Fruit fly (Drosophila melanogaster): Measurements from ENCODE around the gene CG15546.
A peak's percentile ranks its signal among the peaks of the same experiment; 100 is the strongest.

Gene CG15546

DNA sequence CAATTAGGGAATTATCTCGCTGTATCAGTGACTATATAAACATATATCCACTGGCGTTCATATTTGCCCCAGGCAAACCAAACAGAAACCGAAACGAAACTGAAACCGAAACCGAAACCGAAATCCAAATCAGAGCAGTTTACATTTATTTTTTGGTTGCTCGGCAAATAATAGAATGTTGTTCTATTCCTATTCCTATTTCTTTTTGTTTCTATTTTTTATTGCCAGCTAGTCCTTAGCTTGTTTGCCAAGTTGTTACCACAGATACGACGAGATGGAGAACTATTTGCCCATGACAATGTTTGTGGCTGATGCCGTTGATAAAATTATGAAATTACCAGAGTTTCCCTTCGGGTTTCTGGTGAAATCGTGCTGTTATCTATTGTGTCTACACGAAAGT lies 42.9 kb upstream of the CG15546 start:
- TF ChIP-seq sqz (GFP tag; optimal IDR thresholded peaks at IDR 0.05) (peak; percentile 31), Pdp1 (GFP tag; optimal IDR thresholded peaks at IDR 0.05) (peak in 1 of 2 experiments; percentile 6), scrt (GFP tag; optimal IDR thresholded peaks at IDR 0.05) (no peak), CG17802 (tag; optimal IDR thresholded peaks at IDR 0.05) (no peak), B-H1 (GFP tag; IDR thresholded peaks at IDR 0.05) (no peak), otp (GFP tag; IDR thresholded peaks at IDR 0.05) (no peak), CG12769 (tag; optimal IDR thresholded peaks at IDR 0.05) (no peak), CG11085 (GFP tag; IDR thresholded peaks at IDR 0.05) (no peak), CG11723 (GFP tag; optimal IDR thresholded peaks at IDR 0.05) (peak; percentile 3), CG4617 (GFP tag; optimal IDR thresholded peaks at IDR 0.05; ENCODE audit: borderline replicate concordance) (no peak), Taf1 (GFP tag; IDR thresholded peaks at IDR 0.05) (no peak), Dip3 (GFP tag; optimal IDR thresholded peaks at IDR 0.05) (no peak), CG15011 (GFP tag; optimal IDR thresholded peaks at IDR 0.05) (peak; percentile 3), CG3281 (GFP tag; optimal IDR thresholded peaks at IDR 0.05) (no peak), stwl (tag; optimal IDR thresholded peaks at IDR 0.05) (no peak), Lim3 (GFP tag; IDR thresholded peaks at IDR 0.05) (no peak), tx (GFP tag; optimal IDR thresholded peaks at IDR 0.05) (no peak), CG17361 (GFP tag; IDR thresholded peaks at IDR 0.05) (0 out of 3 replicates have a peak, but pooled peaks have one; percentile 9), CG17912 (GFP tag; optimal IDR thresholded peaks at IDR 0.05) (no peak), CG14710 (tag; optimal IDR thresholded peaks at IDR 0.05) (peak; percentile 42), CG17829 (tag; optimal IDR thresholded peaks at IDR 0.05) (no peak), CG8359 (GFP tag; optimal IDR thresholded peaks at IDR 0.05; ENCODE audit: borderline replicate concordance) (peak; percentile 50), nerfin-1 (tag; optimal IDR thresholded peaks at IDR 0.05) (peak; percentile 25), run (tag; optimal IDR thresholded peaks at IDR 0.05) (peak; percentile 30), gem (tag; optimal IDR thresholded peaks at IDR 0.05) (peak; percentile 30), dpn (GFP tag; optimal IDR thresholded peaks at IDR 0.05) (no peak), CG15601 (tag; optimal IDR thresholded peaks at IDR 0.05) (peak; percentile 56), CG1603 (tag; optimal IDR thresholded peaks at IDR 0.05) (peak; percentile 38), CG6854 (GFP tag; optimal IDR thresholded peaks at IDR 0.05) (no peak), CG12236 (GFP tag; optimal IDR thresholded peaks at IDR 0.05) (peak; percentile 41), CG13424 (tag; optimal IDR thresholded peaks at IDR 0.05) (peak; percentile 44), al (GFP tag; IDR thresholded peaks at IDR 0.05) (no peak), CoRest (tag; optimal IDR thresholded peaks at IDR 0.05) (peak; percentile 21), slp2 (GFP tag; optimal IDR thresholded peaks at IDR 0.05) (no peak), Xbp1 (GFP tag; optimal IDR thresholded peaks at IDR 0.05) (no peak), CG12219 (GFP tag; optimal IDR thresholded peaks at IDR 0.05) (peak; percentile 6), CG13123 (GFP tag; optimal IDR thresholded peaks at IDR 0.05) (no peak), CG12942 (GFP tag; optimal IDR thresholded peaks at IDR 0.05) (no peak), slbo (GFP tag; IDR thresholded peaks at IDR 0.05) (no peak), toy (GFP tag; IDR thresholded peaks at IDR 0.05) (no peak), Fer2 (tag; optimal IDR thresholded peaks at IDR 0.05) (no peak), CG4707 (GFP tag; optimal IDR thresholded peaks at IDR 0.05) (peak; percentile 23), Ada2b (GFP tag; IDR thresholded peaks at IDR 0.05) (no peak), BtbVII (GFP tag; optimal IDR thresholded peaks at IDR 0.05) (no peak), luna (GFP tag; optimal IDR thresholded peaks at IDR 0.05) (no peak), abd-A (tag; optimal IDR thresholded peaks at IDR 0.05) (no peak), sug (tag; optimal IDR thresholded peaks at IDR 0.05) (no peak), gcm (GFP tag; optimal IDR thresholded peaks at IDR 0.05) (no peak), NC2α (GFP tag; optimal IDR thresholded peaks at IDR 0.05) (no peak), CG15269 (tag; optimal IDR thresholded peaks at IDR 0.05) (no peak), tna (GFP tag; IDR thresholded peaks at IDR 0.05; ENCODE audit: partially characterized antibody) (no peak)
